Worm (Caenorhabditis elegans): ENCODE data around the gene srw-29.

ce11 chrV:16374676-16375075, 49.7 kb downstream of the srw-29 start, which contains the start of gene srv-34:
- TF ChIP-seq aly-1 (tag; optimal IDR thresholded peaks at IDR 0.05): no peak
- no peak for TF ChIP-seq B0310.2 (tag; optimal IDR thresholded peaks at IDR 0.05)
- no peak for TF ChIP-seq flt-1 (GFP tag; IDR thresholded peaks at IDR 0.05)
- TF ChIP-seq ama-1 (optimal IDR thresholded peaks at IDR 0.05): no peak
- TF ChIP-seq hnd-1 (tag; optimal IDR thresholded peaks at IDR 0.05): no peak
- no peak for TF ChIP-seq scrt-1 (GFP tag; IDR thresholded peaks at IDR 0.05)
- TF ChIP-seq pes-1 (GFP tag; IDR thresholded peaks at IDR 0.05): no peak
- no peak for TF ChIP-seq tra-4 (tag; optimal IDR thresholded peaks at IDR 0.05)
- TF ChIP-seq ceh-36 (tag; optimal IDR thresholded peaks at IDR 0.05): no peak
- TF ChIP-seq hmg-4 (GFP tag; optimal IDR thresholded peaks at IDR 0.05): no peak

Data from whole organism, early embryonic.